Worm (Caenorhabditis elegans) whole organism, L4 larva: Measurements from ENCODE around the gene K09H11.9.
A peak's percentile ranks its signal among the peaks of the same experiment; 100 is the strongest.

Experiments used
- F10B5.3 ChIP-seq: sonication (generic microtip); optimal IDR thresholded peaks from 2 replicates; lab custom pipeline; 2016; ENCODE audit warnings: mild to moderate bottlenecking, missing genetic modification characterization, missing compliant biosample characterization
- F26F4.8 ChIP-seq: fragments of 200-800 bp; sonication (Bioruptor generic); conservative IDR thresholded peaks from 2 replicates; pipeline ENCODE4 v1.3.6; 2022; ENCODE audit warnings: missing genetic modification characterization, missing compliant biosample characterization
- T20F7.1 ChIP-seq: fragments of 200-800 bp; sonication (Bioruptor generic); optimal IDR thresholded peaks from 2 replicates; lab custom pipeline; 2018; ENCODE audit warnings: mild to moderate bottlenecking, missing genetic modification characterization, missing compliant biosample characterization
- T26A8.4 ChIP-seq: fragments of 200-800 bp; sonication (Bioruptor generic); IDR thresholded peaks from 2 replicates; pipeline ENCODE4 v1.3.6; 2022; ENCODE audit warnings: missing genetic modification characterization, missing compliant biosample characterization
- Y5F2A.4 ChIP-seq: fragments of 200-800 bp; sonication (Bioruptor generic); optimal IDR thresholded peaks from 2 replicates; lab custom pipeline; 2018; ENCODE audit warnings: mild to moderate bottlenecking, missing genetic modification characterization, missing compliant biosample characterization
- ama-1 ChIP-seq: fragments of 150-350 bp; optimal IDR thresholded peaks from 2 replicates; lab custom pipeline; 2014; ENCODE audit warnings: inconsistent platforms, mixed read lengths
- ceh-20 ChIP-seq: fragments of 200-800 bp; sonication (Bioruptor generic); IDR thresholded peaks from 2 replicates; pipeline ENCODE4 v1.3.6; 2022; ENCODE audit warnings: missing genetic modification reagents, missing genetic modification characterization, missing compliant biosample characterization
- ceh-62 ChIP-seq: sonication (generic microtip); optimal IDR thresholded peaks from 2 replicates; lab custom pipeline; 2017; ENCODE audit warnings: missing biosample characterization, missing genetic modification characterization
- ces-1 ChIP-seq: fragments of 150-350 bp; sonication (generic microtip); optimal IDR thresholded peaks from 4 replicates; lab custom pipeline; 2014; ENCODE audit warnings: missing biosample characterization, missing genetic modification reagents, missing genetic modification characterization
- cey-2 ChIP-seq: sonication (generic microtip); optimal IDR thresholded peaks from 3 replicates; lab custom pipeline; 2017; ENCODE audit warnings: missing genetic modification characterization, mild to moderate bottlenecking, missing compliant biosample characterization, antibody characterized with exemption, borderline replicate concordance; ENCODE audit not compliant: insufficient read depth
- daf-12 ChIP-seq: fragments of 150-350 bp; optimal IDR thresholded peaks from 2 replicates; lab custom pipeline; 2014; ENCODE audit warnings: missing biosample characterization, missing genetic modification reagents, missing genetic modification characterization
- dmd-8 ChIP-seq: fragments of 200-800 bp; sonication (Bioruptor generic); IDR thresholded peaks from 2 replicates; pipeline ENCODE4 v1.3.6; 2022; ENCODE audit warnings: missing genetic modification characterization, missing compliant biosample characterization
- dmd-9 ChIP-seq: fragments of 200-800 bp; sonication (Bioruptor generic); IDR thresholded peaks from 2 replicates; pipeline ENCODE4 v1.3.6; 2022; ENCODE audit warnings: missing genetic modification reagents, missing genetic modification characterization, missing compliant biosample characterization
- dpl-1 ChIP-seq: fragments of 150-350 bp; optimal IDR thresholded peaks from 2 replicates; lab custom pipeline; 2014; ENCODE audit warnings: missing biosample characterization, missing genetic modification reagents, missing genetic modification characterization
- duxl-1 ChIP-seq: sonication (generic microtip); optimal IDR thresholded peaks from 2 replicates; lab custom pipeline; 2016; ENCODE audit warnings: mild to moderate bottlenecking, missing genetic modification characterization, moderate library complexity, missing compliant biosample characterization; ENCODE audit not compliant: poor library complexity
- dve-1 ChIP-seq: sonication (generic microtip); optimal IDR thresholded peaks from 2 replicates; lab custom pipeline; 2017; ENCODE audit warnings: antibody characterized with exemption, mild to moderate bottlenecking, missing genetic modification characterization, missing compliant biosample characterization; ENCODE audit not compliant: insufficient read depth
- egl-27 ChIP-seq: sonication (generic microtip); optimal IDR thresholded peaks from 3 replicates; lab custom pipeline; 2017; ENCODE audit warnings: missing biosample characterization, missing genetic modification reagents, missing genetic modification characterization
- fkh-10 ChIP-seq: fragments of 150-350 bp; optimal IDR thresholded peaks from 2 replicates; lab custom pipeline; 2014; ENCODE audit warnings: missing biosample characterization, missing genetic modification reagents, missing genetic modification characterization
- gei-8 ChIP-seq: fragments of 200-800 bp; sonication (Bioruptor generic); optimal IDR thresholded peaks from 2 replicates; lab custom pipeline; 2018; ENCODE audit warnings: mild to moderate bottlenecking, missing genetic modification characterization, missing compliant biosample characterization
- hif-1 ChIP-seq, 2 experiments: sonication (generic microtip); optimal IDR thresholded peaks; 2 replicates each; lab custom pipeline; 2016 to 2017; ENCODE audit warnings: missing compliant biosample characterization in 2 of 2, missing genetic modification characterization in 2 of 2, missing genetic modification reagents in 2 of 2, missing genotype in 2 of 2, mild to moderate bottlenecking in 1 of 2
- hlh-30 ChIP-seq: sonication (generic microtip); optimal IDR thresholded peaks from 2 replicates; lab custom pipeline; 2017; ENCODE audit warnings: antibody characterized with exemption, mild to moderate bottlenecking, missing genetic modification characterization, missing compliant biosample characterization; ENCODE audit not compliant: insufficient read depth
- hmg-1.1 ChIP-seq: fragments of 200-800 bp; sonication (Bioruptor generic); IDR thresholded peaks from 2 replicates; pipeline ENCODE4 v1.3.6; 2022; ENCODE audit warnings: missing genetic modification reagents, missing genetic modification characterization, missing compliant biosample characterization
- jun-1 ChIP-seq: fragments of 150-350 bp; optimal IDR thresholded peaks from 2 replicates; lab custom pipeline; 2014; ENCODE audit warnings: missing biosample characterization, missing genetic modification reagents, missing genetic modification characterization
- lim-7 ChIP-seq: fragments of 200-800 bp; sonication (Bioruptor generic); IDR thresholded peaks from 2 replicates; pipeline ENCODE4 v1.3.6; 2022; ENCODE audit warnings: missing genetic modification characterization, missing compliant biosample characterization
- lin-13 ChIP-seq: fragments of 150-350 bp; optimal IDR thresholded peaks from 2 replicates; lab custom pipeline; 2014; ENCODE audit warnings: missing biosample characterization, missing genetic modification reagents, missing genetic modification characterization
- lin-15B ChIP-seq: fragments of 150-350 bp; sonication (generic microtip); optimal IDR thresholded peaks from 3 replicates; lab custom pipeline; 2014; ENCODE audit warnings: missing biosample characterization, missing genetic modification characterization
- lin-38 ChIP-seq: fragments of 200-800 bp; sonication (Bioruptor generic); IDR thresholded peaks from 2 replicates; pipeline ENCODE4 v1.3.6; 2022; ENCODE audit warnings: missing genetic modification reagents, missing genetic modification characterization, missing compliant biosample characterization
- madf-9 ChIP-seq: fragments of 200-800 bp; sonication (Bioruptor generic); conservative IDR thresholded peaks from 2 replicates; pipeline ENCODE4 v1.3.6; 2022; ENCODE audit warnings: missing genetic modification reagents, missing genetic modification characterization, missing compliant biosample characterization
- mxl-2 ChIP-seq: fragments of 200-800 bp; sonication (Bioruptor generic); conservative IDR thresholded peaks from 2 replicates; pipeline ENCODE4 v1.3.6; 2022; ENCODE audit warnings: missing genetic modification reagents, missing genetic modification characterization, missing compliant biosample characterization
- mxl-3 ChIP-seq: fragments of 200-800 bp; sonication (Bioruptor generic); optimal IDR thresholded peaks from 2 replicates; lab custom pipeline; 2018; ENCODE audit warnings: mild to moderate bottlenecking, missing genetic modification characterization, missing compliant biosample characterization
- nhr-10 ChIP-seq: fragments of 150-350 bp; optimal IDR thresholded peaks from 2 replicates; lab custom pipeline; 2014; ENCODE audit warnings: missing biosample characterization, missing genetic modification characterization
- nhr-28 ChIP-seq: fragments of 150-350 bp; optimal IDR thresholded peaks from 2 replicates; lab custom pipeline; 2014; ENCODE audit warnings: missing biosample characterization, missing genetic modification characterization
- saeg-2 ChIP-seq: fragments of 200-800 bp; sonication (Bioruptor generic); IDR thresholded peaks from 2 replicates; pipeline ENCODE4 v1.3.6; 2022; ENCODE audit warnings: missing genetic modification reagents, missing genetic modification characterization, missing compliant biosample characterization
- skn-1 ChIP-seq: fragments of 150-350 bp; optimal IDR thresholded peaks from 2 replicates; lab custom pipeline; 2014; ENCODE audit warnings: missing biosample characterization, missing genetic modification characterization
- tra-1 ChIP-seq: fragments of 200-800 bp; sonication (Bioruptor generic); IDR thresholded peaks from 2 replicates; pipeline ENCODE4 v1.3.6; 2022; ENCODE audit warnings: missing genetic modification reagents, missing genetic modification characterization, missing compliant biosample characterization
- unc-62 ChIP-seq, 3 experiments: fragments of 150-350 bp in 1 of 3; sonication (generic microtip); optimal IDR thresholded peaks in 2 of 3; peaks in 1 of 3; 1 replicate in 1 of 3; 2 replicates in 2 of 3; lab custom pipeline; 2014 to 2017; ENCODE audit warnings: missing biosample characterization in 3 of 3, missing genetic modification characterization in 3 of 3, missing genetic modification reagents in 3 of 3, missing genotype in 1 of 3
- zag-1 ChIP-seq: fragments of 150-350 bp; optimal IDR thresholded peaks from 2 replicates; lab custom pipeline; 2014; ENCODE audit warnings: missing biosample characterization, missing genetic modification characterization
- zip-11 ChIP-seq: fragments of 200-800 bp; sonication (Bioruptor generic); IDR thresholded peaks from 2 replicates; pipeline ENCODE4 v1.3.6; 2022; ENCODE audit warnings: missing genetic modification characterization, missing compliant biosample characterization
- zip-2 ChIP-seq: fragments of 150-350 bp; optimal IDR thresholded peaks from 2 replicates; lab custom pipeline; 2014; ENCODE audit warnings: missing biosample characterization, missing genetic modification characterization

Gene K09H11.9

DNA sequence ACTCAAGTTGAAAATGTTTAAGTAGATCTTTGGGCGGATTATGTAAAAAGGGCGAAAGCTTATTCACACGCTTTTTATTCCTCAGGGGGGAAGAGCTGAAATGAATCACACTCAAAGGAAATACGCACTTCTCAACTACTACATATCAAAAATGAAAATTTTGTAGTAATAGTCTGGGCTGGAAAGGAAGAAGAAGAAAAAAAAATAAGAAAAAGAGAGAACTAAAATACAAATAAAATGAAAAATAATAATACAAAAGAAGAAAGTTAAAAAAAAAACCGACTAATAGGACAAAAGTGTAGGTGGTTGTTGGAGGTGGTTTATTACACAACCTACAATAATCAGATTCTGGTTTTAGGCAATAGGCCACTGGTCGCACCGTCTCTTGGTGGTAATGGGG is 19.7 kb upstream of the K09H11.9 start, which contains the start of gene K09H11.6:
TSS of gene K09H11.6 (minus strand) at position 101 of the 400 bp plus-strand sequence.
- TF ChIP-seq lim-7 (GFP tag; lab: Robert Waterston, UW): no peak
- TF ChIP-seq cey-2 (tag; lab: Kevin White, UChicago): no peak
- TF ChIP-seq ceh-62 (tag; lab: Kevin White, UChicago): no peak
- TF ChIP-seq nhr-28: no peak

DNA sequence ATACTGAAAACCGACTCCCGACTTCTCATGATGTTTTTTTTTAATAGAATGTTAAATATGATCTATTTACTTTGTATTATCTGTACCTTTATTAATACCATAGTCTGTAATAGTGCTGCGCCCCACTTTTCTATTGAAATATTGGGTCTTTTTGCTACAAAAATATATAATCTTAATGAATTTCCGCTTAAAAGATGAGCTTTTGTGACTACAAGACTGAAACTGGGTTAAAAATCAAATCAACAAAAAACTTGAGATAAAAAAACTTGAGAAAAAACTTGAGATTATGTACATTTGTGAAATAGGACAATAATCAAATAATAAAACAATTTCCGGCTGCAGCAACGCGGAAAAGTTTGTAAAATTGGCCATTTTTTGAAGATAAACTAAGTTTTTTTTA is 14.4 kb upstream of the K09H11.9 start, which contains the start of gene K09H11.15:
TSS of gene K09H11.15 (minus strand) at position 101 of the 400 bp plus-strand sequence.
- TF ChIP-seq unc-62 (GFP tag; optimal IDR thresholded peaks at IDR 0.05 in 1 of 2; lab: Kevin White, UChicago) (no peak), unc-62 (tag; optimal IDR thresholded peaks at IDR 0.05; lab: Kevin White, UChicago) (no peak), T26A8.4 (GFP tag; lab: Robert Waterston, UW) (no peak), zip-2 (tag; lab: Kevin White, UChicago) (no peak), lin-38 (GFP tag; lab: Robert Waterston, UW) (no peak), nhr-10 (tag; lab: Kevin White, UChicago) (no peak), T20F7.1 (no peak), fkh-10 (no peak), F26F4.8 (GFP tag; lab: Robert Waterston, UW) (no peak), mxl-2 (no peak), tra-1 (GFP tag; lab: Robert Waterston, UW) (no peak), mxl-3 (GFP tag; lab: Kevin White, UChicago) (no peak), ceh-20 (GFP tag; lab: Robert Waterston, UW) (no peak)
- TF ChIP-seq, all 104 proteins: peak for 0

DNA sequence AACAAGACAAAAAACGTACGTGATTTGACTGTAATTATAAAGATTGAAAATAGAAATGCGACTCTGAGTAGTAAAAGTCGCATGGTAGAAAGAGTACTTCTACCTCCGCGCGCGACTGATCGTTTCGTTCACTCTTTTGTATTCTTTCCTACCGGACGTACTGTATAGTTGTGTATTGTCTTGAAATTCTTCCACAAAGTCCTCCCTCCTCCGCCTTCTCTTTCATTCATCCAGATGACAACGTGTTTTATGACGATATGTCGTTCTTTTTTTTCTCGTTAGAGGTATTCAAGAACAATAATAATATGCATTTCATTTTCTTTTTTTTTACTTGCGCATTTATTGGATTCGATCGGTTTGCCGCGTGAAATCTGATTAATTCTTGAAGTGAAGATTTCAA is 10.1 kb upstream of the K09H11.9 start, which contains the start of gene K09H11.4:
TSS of gene K09H11.4 (minus strand) at position 101 of the 400 bp plus-strand sequence.
- no peak for TF ChIP-seq dmd-9 (GFP tag; lab: Robert Waterston, UW)
- no peak for TF ChIP-seq skn-1 (tag; lab: Kevin White, UChicago)
- TF ChIP-seq dmd-8 (GFP tag; lab: Robert Waterston, UW): no peak
- TF ChIP-seq Y5F2A.4: no peak
- TF ChIP-seq gei-8 (GFP tag; lab: Kevin White, UChicago): no peak
- TF ChIP-seq hlh-30 (tag; lab: Kevin White, UChicago): no peak
- no peak for TF ChIP-seq saeg-2 (GFP tag; lab: Robert Waterston, UW)
- no peak for TF ChIP-seq daf-12 (tag; lab: Kevin White, UChicago)
- TF ChIP-seq hif-1 (tag; optimal IDR thresholded peaks at IDR 0.05; lab: Kevin White, UChicago): no peak
- no peak for TF ChIP-seq hmg-1.1 (GFP tag; lab: Robert Waterston, UW)
- no peak for TF ChIP-seq dpl-1
- no peak for TF ChIP-seq zip-2 (tag; lab: Kevin White, UChicago)
- no peak for TF ChIP-seq egl-27 (tag; lab: Kevin White, UChicago)

DNA sequence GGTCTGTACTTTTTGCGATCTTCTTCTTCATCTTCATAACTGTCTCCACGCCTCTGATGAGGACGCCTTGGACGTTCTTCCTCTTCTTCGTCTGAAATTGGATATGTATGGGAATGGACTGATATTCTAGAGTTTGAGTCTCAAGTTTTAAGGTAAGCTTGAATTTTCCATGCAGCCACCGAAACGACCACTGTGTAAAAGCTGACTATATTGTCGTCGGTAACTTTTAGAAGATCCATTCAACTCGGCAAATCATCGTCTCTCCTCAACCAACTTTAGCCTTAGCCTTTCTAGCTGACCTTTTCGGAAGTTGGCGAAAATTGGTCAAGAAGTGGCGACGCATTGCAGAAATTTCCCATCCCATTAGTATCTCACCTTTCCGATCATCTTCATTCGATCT is 8.0 kb upstream of the K09H11.9 start:
- no peak for TF ChIP-seq cey-2 (tag; lab: Kevin White, UChicago)
- TF ChIP-seq jun-1 (tag; lab: Kevin White, UChicago): no peak
- TF ChIP-seq unc-62 (GFP tag; optimal IDR thresholded peaks at IDR 0.05 in 1 of 2; lab: Kevin White, UChicago): peak in 1 of 2 experiments; percentile 90
- TF ChIP-seq unc-62 (tag; optimal IDR thresholded peaks at IDR 0.05; lab: Kevin White, UChicago): no peak
- TF ChIP-seq, all 104 proteins: peak for 1

DNA sequence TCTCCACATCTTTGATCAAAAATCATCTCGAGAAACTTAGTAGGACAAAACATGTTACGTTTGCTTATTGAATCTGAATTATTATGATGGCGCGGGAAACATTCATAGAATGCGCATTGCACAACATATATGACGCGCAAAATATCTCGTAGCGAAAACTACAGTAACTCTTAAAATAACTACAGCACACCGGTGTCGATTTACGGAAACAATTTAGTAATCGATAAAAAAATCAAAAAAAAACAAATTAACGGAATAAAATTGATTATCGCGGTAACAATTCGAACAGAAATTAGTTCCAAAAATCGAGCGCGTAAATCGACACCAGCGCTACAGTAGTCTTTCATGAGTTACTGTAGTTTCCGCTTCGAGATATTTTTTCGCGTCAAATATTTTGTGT is 5.7 kb upstream of the K09H11.9 start:
- TF ChIP-seq madf-9 (GFP tag; lab: Robert Waterston, UW): no peak
- no peak for TF ChIP-seq duxl-1 (tag; lab: Kevin White, UChicago)
- TF ChIP-seq lin-13 (GFP tag; lab: Kevin White, UChicago): no peak
- no peak for TF ChIP-seq F10B5.3 (tag; lab: Kevin White, UChicago)
- TF ChIP-seq lin-15B (tag; lab: Kevin White, UChicago): no peak
- TF ChIP-seq zip-11 (GFP tag; lab: Robert Waterston, UW): no peak
- no peak for TF ChIP-seq hmg-1.1 (GFP tag; lab: Robert Waterston, UW)
- TF ChIP-seq ama-1: no peak
- TF ChIP-seq zag-1 (tag; lab: Kevin White, UChicago): no peak
- TF ChIP-seq dve-1: no peak
- no peak for TF ChIP-seq ces-1 (GFP tag; lab: Kevin White, UChicago)
